Fruit fly (Drosophila melanogaster) whole organism: ENCODE results near the gene CG5776.

ENCODE experiments used
- CG8478 ChIP-seq: fragments of >200 bp; optimal IDR thresholded peaks from 2 replicates; lab custom pipeline; 2018; ENCODE audit warnings: inconsistent platforms
- pan ChIP-seq: fragments of >200 bp; optimal IDR thresholded peaks from 2 replicates; lab custom pipeline; 2017
- psq ChIP-seq: fragments of >200 bp; optimal IDR thresholded peaks from 2 replicates; lab custom pipeline; 2017

DNA sequence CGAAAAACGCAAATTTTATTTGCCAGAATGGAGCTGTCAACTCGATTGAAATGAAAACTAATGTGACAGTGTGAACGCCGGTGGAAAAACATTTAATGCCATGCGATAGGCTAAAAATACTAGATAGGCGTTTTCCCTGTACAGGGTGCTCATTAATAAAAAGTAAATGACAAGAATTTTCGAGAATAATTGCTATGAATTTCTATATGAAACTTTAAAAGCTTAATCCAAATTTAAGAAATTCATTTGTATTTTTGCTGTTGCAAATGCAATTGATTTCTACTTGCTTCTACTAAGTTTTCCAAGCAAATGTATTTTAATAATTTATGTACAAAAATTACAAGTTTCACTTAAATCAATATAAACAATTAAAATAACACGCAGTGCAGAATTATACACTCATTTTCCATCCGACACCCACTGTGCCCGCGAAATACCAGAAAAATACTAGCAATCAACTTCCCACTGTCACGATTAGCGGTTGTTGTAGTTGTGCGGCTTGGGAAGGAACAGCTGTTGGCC lies 17.6 kb upstream of the CG5776 start, which contains the start of gene Pih1D1:
- TF ChIP-seq psq (no peak), CG8478 (no peak), pan (lab: Kevin White, UChicago) (no peak)
